Worm (Caenorhabditis elegans) whole organism, late embryonic: ENCODE measurements around the gene srh-298.

Experiments used
- F13H6.1 ChIP-seq: sonication (generic microtip); optimal IDR thresholded peaks from 2 replicates; lab custom pipeline; 2016; ENCODE audit warnings: missing genetic modification characterization, missing compliant biosample characterization
- K02D7.2 ChIP-seq: sonication (generic microtip); optimal IDR thresholded peaks from 2 replicates; lab custom pipeline; 2017; ENCODE audit warnings: mild to moderate bottlenecking, missing genetic modification characterization, missing compliant biosample characterization
- T23F11.4 ChIP-seq: fragments of 200-800 bp; sonication (Bioruptor generic); optimal IDR thresholded peaks from 2 replicates; lab custom pipeline; 2018; ENCODE audit warnings: mild to moderate bottlenecking, missing genetic modification characterization, missing compliant biosample characterization
- ahr-1 ChIP-seq: sonication (generic microtip); optimal IDR thresholded peaks from 2 replicates; lab custom pipeline; 2016; ENCODE audit warnings: missing genetic modification characterization, missing compliant biosample characterization
- ceh-18 ChIP-seq: sonication (generic microtip); optimal IDR thresholded peaks from 2 replicates; lab custom pipeline; 2016; ENCODE audit warnings: missing genetic modification characterization, missing compliant biosample characterization
- ceh-19 ChIP-seq: fragments of 200-800 bp; sonication (Bioruptor generic); optimal IDR thresholded peaks from 2 replicates; lab custom pipeline; 2018; ENCODE audit warnings: mild to moderate bottlenecking, missing genetic modification characterization, missing compliant biosample characterization
- ceh-2 ChIP-seq: sonication (generic microtip); optimal IDR thresholded peaks from 2 replicates; lab custom pipeline; 2016; ENCODE audit warnings: missing genotype, missing genetic modification characterization, missing compliant biosample characterization
- ceh-22 ChIP-seq: sonication (generic microtip); optimal IDR thresholded peaks from 2 replicates; lab custom pipeline; 2017; ENCODE audit warnings: missing biosample characterization, missing genetic modification characterization
- ceh-31 ChIP-seq: sonication (generic microtip); optimal IDR thresholded peaks from 2 replicates; lab custom pipeline; 2016; ENCODE audit warnings: missing genetic modification characterization, missing compliant biosample characterization
- ceh-34 ChIP-seq: sonication (generic microtip); optimal IDR thresholded peaks from 2 replicates; lab custom pipeline; 2016; ENCODE audit warnings: mild to moderate bottlenecking, missing genetic modification characterization, missing compliant biosample characterization
- ceh-45 ChIP-seq: fragments of 200-800 bp; sonication (Bioruptor generic); IDR thresholded peaks from 2 replicates; pipeline ENCODE4 v1.3.6; 2022; ENCODE audit warnings: missing genetic modification reagents, missing genetic modification characterization, missing compliant biosample characterization
- ceh-6 ChIP-seq: fragments of 200-800 bp; sonication (Bioruptor generic); optimal IDR thresholded peaks from 2 replicates; lab custom pipeline; 2018; ENCODE audit warnings: mild to moderate bottlenecking, missing genetic modification characterization, missing compliant biosample characterization
- ceh-9 ChIP-seq: sonication (generic microtip); optimal IDR thresholded peaks from 2 replicates; lab custom pipeline; 2016; ENCODE audit warnings: mild to moderate bottlenecking, missing genetic modification characterization, inconsistent platforms, missing compliant biosample characterization
- che-1 ChIP-seq: sonication (generic microtip); optimal IDR thresholded peaks from 2 replicates; lab custom pipeline; 2016; ENCODE audit warnings: mild to moderate bottlenecking, missing genetic modification characterization, missing compliant biosample characterization
- dmd-4 ChIP-seq: sonication (generic microtip); optimal IDR thresholded peaks from 2 replicates; lab custom pipeline; 2016; ENCODE audit warnings: borderline replicate concordance, missing genetic modification characterization, missing compliant biosample characterization
- dve-1 ChIP-seq: sonication (generic microtip); optimal IDR thresholded peaks from 2 replicates; lab custom pipeline; 2017; ENCODE audit warnings: antibody characterized with exemption, mild to moderate bottlenecking, missing genetic modification characterization, missing compliant biosample characterization
- elt-2 ChIP-seq: sonication (generic microtip); optimal IDR thresholded peaks from 2 replicates; lab custom pipeline; 2016; ENCODE audit warnings: missing genetic modification reagents, missing genetic modification characterization, missing compliant biosample characterization
- ets-4 ChIP-seq: sonication (generic microtip); optimal IDR thresholded peaks from 2 replicates; lab custom pipeline; 2016; ENCODE audit warnings: missing genetic modification characterization, missing compliant biosample characterization
- eyg-1 ChIP-seq: sonication (generic microtip); optimal IDR thresholded peaks from 2 replicates; lab custom pipeline; 2016; ENCODE audit warnings: missing genotype, missing genetic modification characterization, missing compliant biosample characterization
- fax-1 ChIP-seq: sonication (generic microtip); optimal IDR thresholded peaks from 2 replicates; lab custom pipeline; 2016; ENCODE audit warnings: missing genotype, missing genetic modification characterization, missing compliant biosample characterization
- fkh-10 ChIP-seq: fragments of 150-350 bp; optimal IDR thresholded peaks from 2 replicates; lab custom pipeline; 2014; ENCODE audit warnings: missing biosample characterization, missing genetic modification reagents, missing genetic modification characterization
- fkh-6 ChIP-seq: sonication (generic microtip); optimal IDR thresholded peaks from 2 replicates; lab custom pipeline; 2016; ENCODE audit warnings: missing genetic modification characterization, missing compliant biosample characterization
- gmeb-2 ChIP-seq: sonication (generic microtip); optimal IDR thresholded peaks from 2 replicates; lab custom pipeline; 2016; ENCODE audit warnings: missing genetic modification characterization, inconsistent platforms, missing compliant biosample characterization
- hlh-15 ChIP-seq: sonication (generic microtip); optimal IDR thresholded peaks from 2 replicates; lab custom pipeline; 2016; ENCODE audit warnings: missing genetic modification characterization, missing compliant biosample characterization
- hlh-30 ChIP-seq: sonication (generic microtip); optimal IDR thresholded peaks from 2 replicates; lab custom pipeline; 2017; ENCODE audit warnings: antibody characterized with exemption, missing genetic modification characterization, missing compliant biosample characterization; ENCODE audit not compliant: insufficient read depth
- hlh-6 ChIP-seq: sonication (generic microtip); optimal IDR thresholded peaks from 2 replicates; lab custom pipeline; 2016; ENCODE audit warnings: missing genotype, missing genetic modification characterization, missing compliant biosample characterization
- hlh-8 ChIP-seq: sonication (generic microtip); optimal IDR thresholded peaks from 2 replicates; lab custom pipeline; 2016; ENCODE audit warnings: missing genotype, missing genetic modification characterization, missing compliant biosample characterization
- lim-6 ChIP-seq: sonication (generic microtip); optimal IDR thresholded peaks from 2 replicates; lab custom pipeline; 2016; ENCODE audit warnings: missing genetic modification characterization, missing compliant biosample characterization
- lin-11 ChIP-seq: fragments of 200-800 bp; sonication (Bioruptor generic); optimal IDR thresholded peaks from 2 replicates; lab custom pipeline; 2018; ENCODE audit warnings: mild to moderate bottlenecking, missing genetic modification characterization, missing compliant biosample characterization
- mec-3 ChIP-seq: sonication (generic microtip); optimal IDR thresholded peaks from 2 replicates; lab custom pipeline; 2016; ENCODE audit warnings: borderline replicate concordance, missing genetic modification characterization, missing compliant biosample characterization
- nhr-11 ChIP-seq: fragments of 150-350 bp; optimal IDR thresholded peaks from 2 replicates; lab custom pipeline; 2014; ENCODE audit warnings: missing biosample characterization, missing genetic modification characterization
- npax-4 ChIP-seq: sonication (generic microtip); optimal IDR thresholded peaks from 2 replicates; lab custom pipeline; 2016; ENCODE audit warnings: missing genetic modification characterization, missing compliant biosample characterization
- pag-3 ChIP-seq: sonication (generic microtip); optimal IDR thresholded peaks from 2 replicates; lab custom pipeline; 2016; ENCODE audit warnings: missing compliant biosample characterization, missing genetic modification characterization, borderline replicate concordance
- pha-4 ChIP-seq: fragments of 150-350 bp; optimal IDR thresholded peaks from 2 replicates; lab custom pipeline; 2018; ENCODE audit warnings: missing biosample characterization, missing genetic modification reagents, missing genetic modification characterization
- pqm-1 ChIP-seq: sonication (generic microtip); optimal IDR thresholded peaks from 2 replicates; lab custom pipeline; 2016; ENCODE audit warnings: missing genetic modification characterization, missing compliant biosample characterization
- pros-1 ChIP-seq: fragments of 150-350 bp; optimal IDR thresholded peaks from 2 replicates; lab custom pipeline; 2014; ENCODE audit warnings: missing biosample characterization, missing genetic modification reagents, missing genetic modification characterization
- ref-2 ChIP-seq: sonication (generic microtip); optimal IDR thresholded peaks from 2 replicates; lab custom pipeline; 2016; ENCODE audit warnings: missing genetic modification characterization, missing compliant biosample characterization
- rnt-1 ChIP-seq: sonication (generic microtip); optimal IDR thresholded peaks from 2 replicates; lab custom pipeline; 2016; ENCODE audit warnings: missing genetic modification characterization, missing compliant biosample characterization
- sdc-2 ChIP-seq: sonication (generic microtip); optimal IDR thresholded peaks from 2 replicates; lab custom pipeline; 2016; ENCODE audit warnings: missing genotype, missing genetic modification characterization, missing compliant biosample characterization
- syd-9 ChIP-seq: sonication (generic microtip); optimal IDR thresholded peaks from 2 replicates; lab custom pipeline; 2016; ENCODE audit warnings: mild to moderate bottlenecking, missing genetic modification characterization, moderate library complexity, missing compliant biosample characterization
- tbx-2 ChIP-seq: sonication (generic microtip); optimal IDR thresholded peaks from 2 replicates; lab custom pipeline; 2016; ENCODE audit warnings: missing genetic modification characterization, missing compliant biosample characterization
- ttx-3 ChIP-seq: sonication (generic microtip); optimal IDR thresholded peaks from 2 replicates; lab custom pipeline; 2016; ENCODE audit warnings: missing genetic modification reagents, missing genetic modification characterization, missing compliant biosample characterization
- unc-42 ChIP-seq: sonication (generic microtip); optimal IDR thresholded peaks from 2 replicates; lab custom pipeline; 2016; ENCODE audit warnings: missing genotype, missing genetic modification characterization, missing compliant biosample characterization
- ztf-16 ChIP-seq: sonication (generic microtip); optimal IDR thresholded peaks from 2 replicates; lab custom pipeline; 2017; ENCODE audit warnings: missing genetic modification characterization, missing compliant biosample characterization

srh-298 gene

DNA sequence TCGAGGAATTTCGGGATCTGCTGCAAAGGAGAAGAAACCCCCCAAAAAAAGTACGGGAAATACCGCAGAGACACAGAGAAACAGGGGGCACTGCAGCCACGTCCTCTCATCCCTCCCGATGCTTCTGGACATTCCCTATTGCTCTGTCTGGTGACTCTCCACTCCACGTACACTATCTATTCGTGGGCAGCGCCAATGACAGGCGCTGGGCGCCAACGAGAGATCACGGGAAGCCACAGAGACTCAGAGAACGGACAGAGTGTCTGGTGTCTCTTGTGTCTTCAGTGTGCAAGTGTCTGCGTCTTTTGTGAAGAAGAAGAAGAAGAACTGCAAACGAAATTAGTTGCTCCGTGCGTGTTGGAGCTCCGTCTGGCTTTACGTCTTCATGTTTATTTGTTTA is 39.2 kb downstream of the srh-298 start (continued):
- no peak for TF ChIP-seq ztf-16 (tag; lab: Kevin White, UChicago)
- TF ChIP-seq pag-3 (tag; lab: Kevin White, UChicago), result peak; percentile 67
- peak; percentile 46 for TF ChIP-seq ets-4 (tag; lab: Kevin White, UChicago)
- TF ChIP-seq ahr-1 (tag; lab: Kevin White, UChicago), result no peak
- TF ChIP-seq K02D7.2, result no peak
- TF ChIP-seq T23F11.4 (GFP tag; lab: Kevin White, UChicago), result no peak
- peak; percentile 23 for TF ChIP-seq ceh-19 (GFP tag; lab: Kevin White, UChicago)
- TF ChIP-seq rnt-1 (tag; lab: Kevin White, UChicago), result peak; percentile 58
- no peak for TF ChIP-seq nhr-11 (tag; lab: Kevin White, UChicago)
- no peak for TF ChIP-seq pqm-1 (tag; lab: Kevin White, UChicago)
- peak; percentile 37 for TF ChIP-seq tbx-2 (tag; lab: Kevin White, UChicago)
- no peak for TF ChIP-seq npax-4 (tag; lab: Kevin White, UChicago)
- no peak for TF ChIP-seq fkh-6
- TF ChIP-seq sdc-2 (tag; lab: Kevin White, UChicago), result no peak
- peak; percentile 55 for TF ChIP-seq fkh-10
- no peak for TF ChIP-seq lin-11 (tag; lab: Kevin White, UChicago)
- no peak for TF ChIP-seq ref-2 (tag; lab: Kevin White, UChicago)
- TF ChIP-seq eyg-1 (tag; lab: Kevin White, UChicago), result no peak
- no peak for TF ChIP-seq lim-6 (tag; lab: Kevin White, UChicago)
- TF ChIP-seq ceh-6 (GFP tag; lab: Kevin White, UChicago), result no peak
- TF ChIP-seq ceh-34 (tag; lab: Kevin White, UChicago), result peak; percentile 58
- peak; percentile 47 for TF ChIP-seq hlh-6 (tag; lab: Kevin White, UChicago)
- TF ChIP-seq ttx-3 (tag; lab: Kevin White, UChicago), result no peak
- TF ChIP-seq hlh-8 (tag; lab: Kevin White, UChicago), result no peak
- peak; percentile 97 for TF ChIP-seq unc-42 (tag; lab: Kevin White, UChicago)
- peak; percentile 83 for TF ChIP-seq ceh-31 (tag; lab: Kevin White, UChicago)
- TF ChIP-seq ceh-45 (GFP tag; lab: Robert Waterston, UW), result no peak
- TF ChIP-seq dmd-4 (tag; lab: Kevin White, UChicago), result no peak
- TF ChIP-seq fax-1 (tag; lab: Kevin White, UChicago), result no peak
- TF ChIP-seq hlh-30 (tag; lab: Kevin White, UChicago), result peak; percentile 55
- no peak for TF ChIP-seq ceh-9 (tag; lab: Kevin White, UChicago)
- TF ChIP-seq che-1 (tag; lab: Kevin White, UChicago), result no peak
- TF ChIP-seq hlh-15 (tag; lab: Kevin White, UChicago), result no peak
- no peak for TF ChIP-seq elt-2 (tag; lab: Kevin White, UChicago)
- no peak for TF ChIP-seq ceh-22 (tag; lab: Kevin White, UChicago)
- no peak for TF ChIP-seq mec-3
- TF ChIP-seq dve-1 (tag; lab: Kevin White, UChicago), result peak; percentile 57

DNA sequence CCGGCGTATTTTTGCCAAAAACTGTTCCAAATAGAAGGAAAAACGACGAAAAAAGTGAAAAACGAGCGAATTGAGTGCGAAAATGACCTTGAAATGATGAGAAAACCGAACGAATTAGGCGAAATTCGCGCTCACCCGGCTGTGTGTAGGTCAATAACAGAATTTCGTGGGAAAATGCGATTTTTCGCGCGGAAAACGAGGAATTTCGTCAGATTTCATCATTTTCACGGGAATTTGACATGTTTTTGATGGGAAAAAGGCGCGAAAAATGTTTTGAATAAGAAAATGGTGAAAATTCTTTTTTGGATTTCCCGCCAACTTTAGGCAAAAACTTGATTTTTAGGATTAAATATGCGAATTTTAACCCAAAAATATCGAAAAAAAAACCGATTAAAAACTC is 40.4 kb downstream of the srh-298 start:
- TF ChIP-seq pros-1 (tag; lab: Kevin White, UChicago) (no peak), ceh-2 (tag; lab: Kevin White, UChicago) (no peak), syd-9 (tag; lab: Kevin White, UChicago) (no peak), hlh-6 (tag; lab: Kevin White, UChicago) (no peak), ceh-18 (tag; lab: Kevin White, UChicago) (no peak), ztf-16 (tag; lab: Kevin White, UChicago) (no peak), F13H6.1 (tag; lab: Kevin White, UChicago) (no peak), pha-4 (no peak), ceh-19 (GFP tag; lab: Kevin White, UChicago) (no peak), ceh-45 (GFP tag; lab: Robert Waterston, UW) (no peak), gmeb-2 (tag; lab: Kevin White, UChicago) (no peak)
